Worm (Caenorhabditis elegans) whole organism, mixed stage, embryonic: ENCODE results near the gene F44B9.5.

Source experiments
- M03D4.4 ChIP-seq: sonication (generic microtip); optimal IDR thresholded peaks from 2 replicates; lab custom pipeline; 2017; ENCODE audit warnings: mild to moderate bottlenecking, missing genetic modification characterization, missing compliant biosample characterization
- bed-3 ChIP-seq: fragments of 200-800 bp; sonication (Bioruptor generic); optimal IDR thresholded peaks from 3 replicates; lab custom pipeline; 2018; ENCODE audit warnings: mild to moderate bottlenecking, missing genetic modification characterization, moderate library complexity, missing compliant biosample characterization
- ceh-39 ChIP-seq: fragments of 150-350 bp; optimal IDR thresholded peaks from 2 replicates; lab custom pipeline; 2014; ENCODE audit warnings: missing biosample characterization, missing genetic modification characterization
- ceh-43 ChIP-seq: fragments of 200-800 bp; sonication (Bioruptor generic); optimal IDR thresholded peaks from 2 replicates; lab custom pipeline; 2018; ENCODE audit warnings: mild to moderate bottlenecking, missing genetic modification characterization, moderate library complexity, missing compliant biosample characterization
- ceh-83 ChIP-seq: fragments of 200-800 bp; sonication (Bioruptor generic); optimal IDR thresholded peaks from 2 replicates; lab custom pipeline; 2018; ENCODE audit warnings: mild to moderate bottlenecking, missing genetic modification characterization, missing compliant biosample characterization
- ces-1 ChIP-seq: fragments of 150-350 bp; optimal IDR thresholded peaks from 2 replicates; lab custom pipeline; 2014; ENCODE audit warnings: missing biosample characterization, missing genetic modification reagents, missing genetic modification characterization
- cnd-1 ChIP-seq: fragments of 200-800 bp; sonication (Bioruptor generic); optimal IDR thresholded peaks from 2 replicates; lab custom pipeline; 2018; ENCODE audit warnings: mild to moderate bottlenecking, missing genetic modification characterization, missing compliant biosample characterization
- drap-1 ChIP-seq: fragments of 200-800 bp; sonication (Bioruptor generic); optimal IDR thresholded peaks from 3 replicates; lab custom pipeline; 2018; ENCODE audit warnings: mild to moderate bottlenecking, missing genetic modification characterization, missing compliant biosample characterization
- elt-1 ChIP-seq: sonication (generic microtip); optimal IDR thresholded peaks from 2 replicates; lab custom pipeline; 2017; ENCODE audit warnings: missing genetic modification characterization, mild to moderate bottlenecking, missing compliant biosample characterization, antibody characterized with exemption, moderate library complexity, borderline replicate concordance; ENCODE audit not compliant: insufficient read depth
- elt-3 ChIP-seq: fragments of 150-350 bp; optimal IDR thresholded peaks from 2 replicates; lab custom pipeline; 2014; ENCODE audit warnings: missing biosample characterization, missing genetic modification characterization
- flh-1 ChIP-seq: fragments of 200-800 bp; sonication (Bioruptor generic); optimal IDR thresholded peaks from 2 replicates; lab custom pipeline; 2018; ENCODE audit warnings: mild to moderate bottlenecking, missing genetic modification characterization, moderate library complexity, missing compliant biosample characterization
- ham-2 ChIP-seq: fragments of 200-800 bp; sonication (Bioruptor generic); optimal IDR thresholded peaks from 2 replicates; lab custom pipeline; 2018; ENCODE audit warnings: mild to moderate bottlenecking, missing genetic modification characterization, missing compliant biosample characterization
- hlh-1 ChIP-seq: fragments of 150-350 bp; optimal IDR thresholded peaks from 2 replicates; lab custom pipeline; 2014; ENCODE audit warnings: missing biosample characterization, missing genetic modification reagents, missing genetic modification characterization
- lin-13 ChIP-seq: fragments of 150-350 bp; optimal IDR thresholded peaks from 2 replicates; lab custom pipeline; 2014; ENCODE audit warnings: missing biosample characterization, missing genetic modification characterization
- lin-32 ChIP-seq: fragments of 200-800 bp; sonication (Bioruptor generic); optimal IDR thresholded peaks from 2 replicates; lab custom pipeline; 2018; ENCODE audit warnings: mild to moderate bottlenecking, missing genetic modification characterization, missing compliant biosample characterization
- lsy-2 ChIP-seq: fragments of 150-350 bp; optimal IDR thresholded peaks from 2 replicates; lab custom pipeline; 2014; ENCODE audit warnings: missing biosample characterization, missing genetic modification characterization
- mab-5 ChIP-seq: fragments of 150-350 bp; optimal IDR thresholded peaks from 2 replicates; lab custom pipeline; 2014; ENCODE audit warnings: missing biosample characterization, missing genetic modification characterization
- mep-1 ChIP-seq: fragments of 150-350 bp; optimal IDR thresholded peaks from 2 replicates; lab custom pipeline; 2017; ENCODE audit warnings: missing biosample characterization, missing genetic modification reagents, missing genetic modification characterization, inconsistent platforms
- mls-2 ChIP-seq: sonication (generic microtip); optimal IDR thresholded peaks from 2 replicates; lab custom pipeline; 2016; ENCODE audit warnings: mild to moderate bottlenecking, missing genetic modification characterization, moderate library complexity, missing compliant biosample characterization
- nhr-12 ChIP-seq: fragments of 150-350 bp; optimal IDR thresholded peaks from 2 replicates; lab custom pipeline; 2014; ENCODE audit warnings: missing biosample characterization, missing genetic modification characterization
- nhr-2 ChIP-seq: fragments of 150-350 bp; optimal IDR thresholded peaks from 2 replicates; lab custom pipeline; 2014; ENCODE audit warnings: missing biosample characterization, missing genetic modification characterization
- nhr-237 ChIP-seq: fragments of 150-350 bp; optimal IDR thresholded peaks from 2 replicates; lab custom pipeline; 2014; ENCODE audit warnings: missing biosample characterization, missing genetic modification characterization
- nhr-28 ChIP-seq: fragments of 150-350 bp; optimal IDR thresholded peaks from 2 replicates; lab custom pipeline; 2014; ENCODE audit warnings: missing biosample characterization, missing genetic modification characterization
- nhr-76 ChIP-seq: sonication (generic microtip); optimal IDR thresholded peaks from 2 replicates; lab custom pipeline; 2017; ENCODE audit warnings: missing biosample characterization, missing genetic modification characterization
- pha-4 ChIP-seq: fragments of 150-350 bp; optimal IDR thresholded peaks from 2 replicates; lab custom pipeline; 2018; ENCODE audit warnings: missing biosample characterization, missing genetic modification reagents, missing genetic modification characterization
- sem-2 ChIP-seq: fragments of 200-800 bp; sonication (Bioruptor generic); optimal IDR thresholded peaks from 2 replicates; lab custom pipeline; 2018; ENCODE audit warnings: mild to moderate bottlenecking, missing genetic modification characterization, missing compliant biosample characterization
- snpc-4 ChIP-seq: fragments of 150-350 bp; optimal IDR thresholded peaks from 2 replicates; lab custom pipeline; 2014; ENCODE audit warnings: missing biosample characterization, missing genetic modification characterization
- tbx-8 ChIP-seq: fragments of 200-800 bp; sonication (Bioruptor generic); optimal IDR thresholded peaks from 2 replicates; lab custom pipeline; 2018; ENCODE audit warnings: mild to moderate bottlenecking, missing genetic modification characterization, moderate library complexity, missing compliant biosample characterization
- unc-120 ChIP-seq: sonication (generic microtip); optimal IDR thresholded peaks from 2 replicates; lab custom pipeline; 2017; ENCODE audit warnings: missing genetic modification characterization, missing compliant biosample characterization; ENCODE audit not compliant: poor library complexity, severe bottlenecking
- unc-62 ChIP-seq: fragments of 150-350 bp; optimal IDR thresholded peaks from 2 replicates; lab custom pipeline; 2014; ENCODE audit warnings: missing biosample characterization, missing genetic modification reagents, missing genetic modification characterization
- zip-8 ChIP-seq: fragments of 150-350 bp; optimal IDR thresholded peaks from 2 replicates; lab custom pipeline; 2014; ENCODE audit warnings: missing biosample characterization, missing genetic modification characterization
- ztf-11 ChIP-seq: fragments of 150-350 bp; optimal IDR thresholded peaks from 2 replicates; lab custom pipeline; 2014; ENCODE audit warnings: missing biosample characterization, missing genetic modification characterization

The F44B9.5 gene

DNA sequence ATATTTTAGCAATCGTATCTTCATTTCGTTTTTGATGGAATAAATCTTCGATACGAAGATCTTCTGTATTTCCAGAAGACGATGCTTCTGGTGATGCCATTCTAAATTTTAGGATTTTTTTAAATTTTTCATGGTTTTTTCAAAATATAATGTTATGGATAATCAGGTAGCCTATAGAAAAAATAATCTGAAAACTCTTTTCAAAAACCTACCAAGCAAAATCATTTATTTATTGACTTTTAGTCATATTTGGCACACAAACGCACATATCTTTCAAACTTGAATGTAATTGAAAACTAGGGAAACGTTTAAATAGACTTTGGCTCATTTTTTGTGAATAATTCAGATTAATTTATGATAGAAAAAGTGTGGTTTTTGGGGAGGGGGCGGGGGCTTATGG is at the start of gene F44B9.5:
F44B9.5 (minus strand) TSS at position 101 of the 400 bp plus-strand sequence.
- TF ChIP-seq pha-4 (tag; lab: Kevin White, UChicago) (no peak), mep-1 (tag; lab: Kevin White, UChicago) (no peak), ces-1 (GFP tag; lab: Kevin White, UChicago) (no peak), cnd-1 (tag; lab: Kevin White, UChicago) (no peak), flh-1 (GFP tag; lab: Kevin White, UChicago) (no peak), snpc-4 (tag; lab: Kevin White, UChicago) (no peak), ztf-11 (tag; lab: Kevin White, UChicago) (no peak), unc-62 (GFP tag; lab: Kevin White, UChicago) (no peak), bed-3 (GFP tag; lab: Kevin White, UChicago) (no peak), zip-8 (tag; lab: Kevin White, UChicago) (no peak), lsy-2 (tag; lab: Kevin White, UChicago) (no peak), sem-2 (GFP tag; lab: Kevin White, UChicago) (no peak), drap-1 (no peak)

DNA sequence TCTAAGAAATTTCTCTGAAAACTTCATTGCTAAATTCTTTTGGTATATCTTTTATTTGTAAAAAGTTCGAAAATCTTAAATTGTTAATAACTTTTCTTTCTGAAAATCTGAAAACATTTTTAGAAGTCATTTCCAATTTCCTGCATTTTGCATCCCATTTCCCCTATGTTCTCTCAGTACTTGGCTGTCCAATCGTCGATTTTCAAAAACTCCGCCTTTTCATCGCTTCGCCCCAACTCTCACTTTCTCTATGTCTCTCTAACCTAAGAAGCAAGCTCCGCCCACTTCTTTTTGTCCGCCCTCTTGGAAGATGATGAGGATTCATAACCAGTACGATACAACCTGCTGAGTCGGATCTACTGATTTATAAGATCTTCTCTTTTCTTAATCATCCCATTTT is 48.8 kb upstream of the F44B9.5 start:
- TF ChIP-seq mep-1 (tag; lab: Kevin White, UChicago) (no peak), ceh-39 (tag; lab: Kevin White, UChicago) (no peak), ceh-83 (GFP tag; lab: Kevin White, UChicago) (no peak), drap-1 (no peak), elt-3 (no peak), bed-3 (GFP tag; lab: Kevin White, UChicago) (no peak), lsy-2 (tag; lab: Kevin White, UChicago) (peak; percentile 66), mab-5 (tag; lab: Kevin White, UChicago) (no peak), nhr-28 (no peak)
- TF ChIP-seq, all 35 proteins: peak for 1

DNA sequence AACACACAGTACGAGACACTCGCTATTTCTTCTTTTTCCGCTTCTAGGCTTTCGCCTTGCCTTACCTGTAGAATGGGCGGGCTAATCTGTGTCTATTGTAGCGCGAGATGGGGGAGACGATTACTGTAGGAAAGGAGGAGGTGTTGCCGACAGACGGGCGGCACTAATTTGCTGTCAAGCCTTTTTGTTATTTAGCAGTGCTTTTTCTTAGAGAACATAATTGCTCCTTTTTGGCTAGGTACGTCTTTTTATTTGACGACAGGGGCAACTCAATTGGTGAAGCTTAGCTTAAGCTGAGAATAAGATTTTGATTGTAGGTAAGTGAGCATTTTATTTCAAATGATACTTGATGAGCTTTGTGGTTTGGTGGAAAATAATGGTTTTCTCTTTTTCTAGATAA is 47.3 kb upstream of the F44B9.5 start:
- TF ChIP-seq lin-32 (GFP tag; lab: Kevin White, UChicago) (no peak), nhr-28 (no peak), unc-120 (tag; lab: Kevin White, UChicago) (no peak), hlh-1 (tag; lab: Kevin White, UChicago) (no peak), ztf-11 (tag; lab: Kevin White, UChicago) (no peak), mls-2 (tag; lab: Kevin White, UChicago) (no peak), M03D4.4 (no peak), ceh-43 (GFP tag; lab: Kevin White, UChicago) (no peak), ces-1 (GFP tag; lab: Kevin White, UChicago) (no peak), lin-13 (tag; lab: Kevin White, UChicago) (no peak), nhr-12 (tag; lab: Kevin White, UChicago) (no peak), zip-8 (tag; lab: Kevin White, UChicago) (no peak), ham-2 (GFP tag; lab: Kevin White, UChicago) (peak; percentile 69), nhr-76 (tag; lab: Kevin White, UChicago) (no peak), nhr-2 (tag; lab: Kevin White, UChicago) (no peak), ceh-39 (tag; lab: Kevin White, UChicago) (no peak), lsy-2 (tag; lab: Kevin White, UChicago) (peak; percentile 5), elt-3 (no peak)

ce11 chrIII:8061114-8061513 is 44.8 kb upstream of the F44B9.5 start:
- no peak for TF ChIP-seq mls-2 (tag; lab: Kevin White, UChicago)
- no peak for TF ChIP-seq unc-120 (tag; lab: Kevin White, UChicago)
- TF ChIP-seq M03D4.4 = no peak
- TF ChIP-seq nhr-237 (tag; lab: Kevin White, UChicago) = no peak
- no peak for TF ChIP-seq zip-8 (tag; lab: Kevin White, UChicago)
- no peak for TF ChIP-seq nhr-28
- no peak for TF ChIP-seq nhr-2 (tag; lab: Kevin White, UChicago)
- no peak for TF ChIP-seq snpc-4 (tag; lab: Kevin White, UChicago)
- TF ChIP-seq tbx-8 (GFP tag; lab: Kevin White, UChicago) = no peak
- TF ChIP-seq nhr-12 (tag; lab: Kevin White, UChicago) = no peak

DNA sequence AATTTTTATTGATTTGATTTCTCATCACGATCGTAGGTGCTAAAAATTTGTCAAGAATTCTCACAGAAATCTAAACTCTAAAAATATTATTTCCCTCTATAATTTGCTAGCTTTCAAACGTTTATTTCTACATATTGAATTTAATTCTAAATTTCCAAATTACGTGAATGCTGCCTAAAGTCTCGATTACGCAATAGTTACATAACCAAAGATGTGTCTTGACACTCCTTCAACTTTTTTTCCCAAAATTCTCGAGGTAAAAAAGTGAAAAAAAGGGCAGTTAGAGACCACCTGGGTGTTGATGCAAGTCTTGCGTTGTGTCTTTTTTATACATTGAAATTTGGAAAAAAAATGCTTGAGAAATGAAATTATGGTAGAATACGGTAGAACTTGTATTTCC is 35.5 kb upstream of the F44B9.5 start:
- no peak for TF ChIP-seq elt-1 (tag; lab: Kevin White, UChicago)
- peak; percentile 98 for TF ChIP-seq zip-8 (tag; lab: Kevin White, UChicago)
- TF ChIP-seq, all 35 proteins: peak for 1
